Fruit fly (Drosophila melanogaster): ENCODE data around the gene CG45105.
A peak's percentile ranks its signal among the peaks of the same experiment; 100 is the strongest.

DNA sequence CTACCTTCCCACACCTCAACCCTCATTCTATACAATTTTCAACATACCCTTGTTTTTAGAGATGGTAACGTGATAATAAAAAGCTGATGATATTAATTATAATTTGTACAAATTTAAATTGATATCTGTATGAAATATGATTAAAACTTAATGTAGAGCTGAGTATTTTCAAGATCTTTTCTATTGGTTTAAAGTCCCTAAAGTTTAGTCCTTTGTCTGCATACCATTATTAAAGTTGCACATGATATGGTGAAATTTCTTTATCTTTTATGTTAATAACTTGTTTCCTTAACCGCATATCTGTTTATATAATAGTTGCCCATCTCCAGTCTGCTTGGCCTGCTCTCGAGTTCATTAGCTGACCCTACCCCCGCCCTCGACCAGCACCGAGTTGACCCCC, 19.5 kb downstream of the CG45105 start:
- TF ChIP-seq CG6276 (GFP tag; optimal IDR thresholded peaks at IDR 0.05) (no peak), CG11762 (GFP tag; optimal IDR thresholded peaks at IDR 0.05; ENCODE audit: insufficient read depth) (no peak), Lpt (GFP tag; optimal IDR thresholded peaks at IDR 0.05) (no peak), topi (GFP tag; optimal IDR thresholded peaks at IDR 0.05) (no peak), Blimp-1 (GFP tag; optimal IDR thresholded peaks at IDR 0.05) (no peak), Hr39 (GFP tag; optimal IDR thresholded peaks at IDR 0.05) (peak; percentile 10), salr (GFP tag; optimal IDR thresholded peaks at IDR 0.05) (peak in 1 of 2 experiments; percentile 13), Eip93F (GFP tag; optimal IDR thresholded peaks at IDR 0.05) (no peak), Ets21C (GFP tag; optimal IDR thresholded peaks at IDR 0.05) (no peak), Met (GFP tag; optimal IDR thresholded peaks at IDR 0.05) (peak; percentile 12), CG1621 (tag; optimal IDR thresholded peaks at IDR 0.05) (no peak), net (GFP tag; optimal IDR thresholded peaks at IDR 0.05) (no peak)

All from whole organism, prepupa.